Fruit fly (Drosophila melanogaster): ENCODE data around the gene Noc1.

Noc1 gene

dm6 chr3L:11061200-11061599 is 13.4 kb upstream of the Noc1 start, which contains the start of the genes CG6321 and Blos2 (continued):
- peak; percentile 80 for TF ChIP-seq Fer3 (tag; optimal IDR thresholded peaks at IDR 0.05)
- no peak for TF ChIP-seq ac (GFP tag; optimal IDR thresholded peaks at IDR 0.05)
- peak; percentile 37 for TF ChIP-seq CG3838 (GFP tag; optimal IDR thresholded peaks at IDR 0.05)
- TF ChIP-seq tap (tag; optimal IDR thresholded peaks at IDR 0.05), result peak; percentile 84
- TF ChIP-seq gcm2 (GFP tag; optimal IDR thresholded peaks at IDR 0.05), result peak; percentile 24
- TF ChIP-seq CG14965 (GFP tag; optimal IDR thresholded peaks at IDR 0.05; ENCODE audit: borderline replicate concordance), result no peak
- no peak for TF ChIP-seq bowl (GFP tag; IDR thresholded peaks at IDR 0.05)
- peak; percentile 54 for TF ChIP-seq Oaz (GFP tag; IDR thresholded peaks at IDR 0.05)
- peak; percentile 69 for TF ChIP-seq odd (GFP tag; optimal IDR thresholded peaks at IDR 0.05)
- TF ChIP-seq ssp (GFP tag; IDR thresholded peaks at IDR 0.05), result no peak
- TF ChIP-seq br (optimal IDR thresholded peaks at IDR 0.05), result no peak
- peak; percentile 53; the same call in 1 of the 3 replicates for TF ChIP-seq so (GFP tag; IDR thresholded peaks at IDR 0.05)
- peak; percentile 85 for TF ChIP-seq CG18599 (GFP tag; optimal IDR thresholded peaks at IDR 0.05)
- peak; percentile 81 for TF ChIP-seq MBD-R2 (GFP tag; IDR thresholded peaks at IDR 0.05)
- no peak for TF ChIP-seq insv (GFP tag; optimal IDR thresholded peaks at IDR 0.05)
- no peak for TF ChIP-seq Doc3 (GFP tag; IDR thresholded peaks at IDR 0.05; ENCODE audit: partially characterized antibody)
- TF ChIP-seq cas (GFP tag; IDR thresholded peaks at IDR 0.05), result no peak
- peak; percentile 61 for TF ChIP-seq bab2 (GFP tag; optimal IDR thresholded peaks at IDR 0.05)
- peak; percentile 64 for TF ChIP-seq CG9727 (GFP tag; optimal IDR thresholded peaks at IDR 0.05)
- peak; percentile 75 for TF ChIP-seq Xbp1 (GFP tag; optimal IDR thresholded peaks at IDR 0.05)
- TF ChIP-seq CG9609 (GFP tag; optimal IDR thresholded peaks at IDR 0.05), result peak; percentile 32
- no peak for TF ChIP-seq Tbp (GFP tag; optimal IDR thresholded peaks at IDR 0.05)
- peak; percentile 8 for TF ChIP-seq slou (GFP tag; optimal IDR thresholded peaks at IDR 0.05)
- peak; percentile 34 for TF ChIP-seq CG4617 (GFP tag; optimal IDR thresholded peaks at IDR 0.05; ENCODE audit: borderline replicate concordance)
- TF ChIP-seq Sin3A (optimal IDR thresholded peaks at IDR 0.05), result no peak
- TF ChIP-seq CG42726 (GFP tag; IDR thresholded peaks at IDR 0.05; ENCODE audit: partially characterized antibody), result no peak
- TF ChIP-seq CG14860 (GFP tag; IDR thresholded peaks at IDR 0.05; ENCODE audit: partially characterized antibody), result no peak
- TF ChIP-seq Mad (GFP tag; optimal IDR thresholded peaks at IDR 0.05), result no peak
- TF ChIP-seq CG1792 (GFP tag; optimal IDR thresholded peaks at IDR 0.05), result no peak
- TF ChIP-seq ham (GFP tag; IDR thresholded peaks at IDR 0.05), result no peak
- TF ChIP-seq Trl (optimal IDR thresholded peaks at IDR 0.05), result no peak
- TF ChIP-seq Trl (GFP tag; optimal IDR thresholded peaks at IDR 0.05), result peak; percentile 45
- TF ChIP-seq toy (GFP tag; IDR thresholded peaks at IDR 0.05), result no peak
- no peak for TF ChIP-seq CG2889 (GFP tag; IDR thresholded peaks at IDR 0.05)
- no peak for TF ChIP-seq CG3726 (GFP tag; IDR thresholded peaks at IDR 0.05)
- no peak for TF ChIP-seq btn (GFP tag; optimal IDR thresholded peaks at IDR 0.05)
- TF ChIP-seq CG17802 (tag; optimal IDR thresholded peaks at IDR 0.05), result no peak
- TF ChIP-seq Usf (GFP tag; optimal IDR thresholded peaks at IDR 0.05), result no peak
- peak; percentile 72 for TF ChIP-seq caup (GFP tag; optimal IDR thresholded peaks at IDR 0.05; ENCODE audit: severe bottlenecking)
- TF ChIP-seq CG16813 (GFP tag; IDR thresholded peaks at IDR 0.05; ENCODE audit: partially characterized antibody), result no peak
- peak; percentile 56 for TF ChIP-seq vfl (GFP tag; optimal IDR thresholded peaks at IDR 0.05)
- TF ChIP-seq CG4328 (GFP tag; optimal IDR thresholded peaks at IDR 0.05), result peak; percentile 57
- TF ChIP-seq CG4707 (GFP tag; optimal IDR thresholded peaks at IDR 0.05), result peak; percentile 52
- no peak for TF ChIP-seq trh (GFP tag; optimal IDR thresholded peaks at IDR 0.05)
- TF ChIP-seq HmgZ (tag; optimal IDR thresholded peaks at IDR 0.05), result peak; percentile 84
- no peak for TF ChIP-seq prd (optimal IDR thresholded peaks at IDR 0.05)
- peak; percentile 61; the same call in 2 of the 3 replicates for TF ChIP-seq prd (GFP tag; IDR thresholded peaks at IDR 0.05)
- TF ChIP-seq CG13123 (GFP tag; optimal IDR thresholded peaks at IDR 0.05), result peak; percentile 15
- peak; percentile 84 for TF ChIP-seq CG31441 (GFP tag; IDR thresholded peaks at IDR 0.05)
- no peak for TF ChIP-seq crol (GFP tag; IDR thresholded peaks at IDR 0.05)
- TF ChIP-seq Atf-2 (GFP tag; optimal IDR thresholded peaks at IDR 0.05), result peak; percentile 11
- peak; percentile 57; the same call in 1 of the 3 replicates for TF ChIP-seq CG11456 (GFP tag; IDR thresholded peaks at IDR 0.05)
- no peak for TF ChIP-seq Myb (GFP tag; optimal IDR thresholded peaks at IDR 0.05)
